Fruit fly (Drosophila melanogaster) whole organism, embryonic: Measurements from ENCODE around the gene Schip1.

Experiments
- Bgb ChIP-seq: fragments of 200-800 bp; sonication (Bioruptor generic); IDR thresholded peaks from 2 replicates; pipeline ENCODE4 v1.3.6; 2022; ENCODE audit warnings: missing biosample characterization, missing genetic modification characterization; ENCODE audit not compliant: partially characterized antibody
- CG10147 ChIP-seq: fragments of 200-800 bp; sonication (Bioruptor generic); optimal IDR thresholded peaks from 2 replicates; lab custom pipeline; 2019; ENCODE audit warnings: missing biosample characterization, mild to moderate bottlenecking, missing genetic modification characterization, moderate library complexity
- CG12299 ChIP-seq: fragments of 200-800 bp; sonication (Bioruptor generic); optimal IDR thresholded peaks from 2 replicates; lab custom pipeline; 2018; ENCODE audit warnings: missing biosample characterization, mild to moderate bottlenecking, missing genetic modification characterization
- CG12942 ChIP-seq: fragments of 200-800 bp; sonication (Bioruptor generic); optimal IDR thresholded peaks from 3 replicates; lab custom pipeline; 2016; ENCODE audit warnings: missing biosample characterization, missing genetic modification characterization
- CG13296 ChIP-seq: fragments of 200-800 bp; sonication (Bioruptor generic); optimal IDR thresholded peaks from 3 replicates; lab custom pipeline; 2018; ENCODE audit warnings: missing biosample characterization, mild to moderate bottlenecking, missing genetic modification characterization
- CG13424 ChIP-seq: fragments of 200-800 bp; sonication (Bioruptor generic); optimal IDR thresholded peaks from 2 replicates; lab custom pipeline; 2019; ENCODE audit warnings: missing biosample characterization, mild to moderate bottlenecking, missing genetic modification characterization, moderate library complexity
- CG18262 ChIP-seq: fragments of 200-800 bp; optimal IDR thresholded peaks from 3 replicates; lab custom pipeline; 2019; ENCODE audit warnings: missing biosample characterization, mild to moderate bottlenecking, missing genetic modification characterization, moderate library complexity
- CG2116 ChIP-seq: fragments of 200-800 bp; sonication (Bioruptor generic); optimal IDR thresholded peaks from 3 replicates; lab custom pipeline; 2018; ENCODE audit warnings: missing biosample characterization, mild to moderate bottlenecking, missing genetic modification characterization
- CG2712 ChIP-seq: fragments of 200-800 bp; optimal IDR thresholded peaks from 3 replicates; lab custom pipeline; 2019; ENCODE audit warnings: missing biosample characterization, mild to moderate bottlenecking, missing genetic modification characterization, moderate library complexity
- CG30020 ChIP-seq: fragments of 200-800 bp; optimal IDR thresholded peaks from 2 replicates; lab custom pipeline; 2019; ENCODE audit warnings: missing biosample characterization, mild to moderate bottlenecking, missing genetic modification characterization, moderate library complexity
- CG30403 ChIP-seq: fragments of 200-800 bp; sonication (Bioruptor generic); optimal IDR thresholded peaks from 3 replicates; lab custom pipeline; 2016; ENCODE audit warnings: missing biosample characterization, missing genetic modification characterization
- CG31441 ChIP-seq: fragments of 200-800 bp; sonication (Bioruptor generic); IDR thresholded peaks from 2 replicates; pipeline ENCODE4 v1.3.6; 2022; ENCODE audit warnings: missing biosample characterization, missing genetic modification characterization
- CG7928 ChIP-seq: fragments of 200-800 bp; sonication (Bioruptor generic); optimal IDR thresholded peaks from 2 replicates; lab custom pipeline; 2017; ENCODE audit warnings: missing biosample characterization, mild to moderate bottlenecking, missing genetic modification characterization
- CTCF ChIP-seq: fragments of 200-800 bp; sonication (Bioruptor generic); optimal IDR thresholded peaks from 2 replicates; lab custom pipeline; 2017; ENCODE audit warnings: missing biosample characterization, mild to moderate bottlenecking, missing genetic modification characterization, moderate library complexity
- Dp ChIP-seq: fragments of 200-800 bp; sonication (Bioruptor generic); optimal IDR thresholded peaks from 2 replicates; lab custom pipeline; 2018; ENCODE audit warnings: missing biosample characterization, mild to moderate bottlenecking, missing genetic modification characterization, moderate library complexity
- E2f2 ChIP-seq: fragments of 200-800 bp; sonication (Bioruptor generic); IDR thresholded peaks from 2 replicates; pipeline ENCODE4 v1.3.6; 2022; ENCODE audit warnings: missing biosample characterization, missing genetic modification characterization
- HHEX ChIP-seq: fragments of 200-800 bp; sonication (Bioruptor generic); optimal IDR thresholded peaks from 3 replicates; lab custom pipeline; 2017; ENCODE audit warnings: missing biosample characterization, mild to moderate bottlenecking, missing genetic modification characterization, missing genetic modification reagents
- HmgZ ChIP-seq: fragments of 200-800 bp; sonication (Bioruptor generic); optimal IDR thresholded peaks from 2 replicates; lab custom pipeline; 2018; ENCODE audit warnings: missing biosample characterization, mild to moderate bottlenecking, missing genetic modification characterization
- Hr3 ChIP-seq: fragments of 200-800 bp; sonication (Bioruptor generic); optimal IDR thresholded peaks from 3 replicates; lab custom pipeline; 2016; ENCODE audit warnings: missing biosample characterization, missing genetic modification characterization
- MBD-R2 ChIP-seq: fragments of 200-800 bp; sonication (Bioruptor generic); IDR thresholded peaks from 2 replicates; pipeline ENCODE4 v1.3.6; 2022; ENCODE audit warnings: missing biosample characterization, missing genetic modification characterization
- Myb ChIP-seq: fragments of 200-800 bp; sonication (Bioruptor generic); optimal IDR thresholded peaks from 2 replicates; lab custom pipeline; 2016; ENCODE audit warnings: missing biosample characterization, missing genetic modification characterization
- NFAT ChIP-seq: fragments of 200-800 bp; sonication (Bioruptor generic); IDR thresholded peaks from 2 replicates; pipeline ENCODE4 v1.3.6; 2022; ENCODE audit warnings: missing biosample characterization, missing genetic modification characterization
- Neu2 ChIP-seq: fragments of 200-800 bp; sonication (Bioruptor generic); optimal IDR thresholded peaks from 3 replicates; lab custom pipeline; 2016; ENCODE audit warnings: missing biosample characterization, missing genetic modification characterization, borderline replicate concordance
- Nf-YC ChIP-seq: fragments of 200-800 bp; optimal IDR thresholded peaks from 3 replicates; lab custom pipeline; 2019; ENCODE audit warnings: missing biosample characterization, mild to moderate bottlenecking, missing genetic modification characterization, moderate library complexity
- Six4 ChIP-seq: fragments of 200-800 bp; sonication (Bioruptor generic); optimal IDR thresholded peaks from 2 replicates; lab custom pipeline; 2016; ENCODE audit warnings: missing biosample characterization, missing genetic modification characterization
- Sox100B ChIP-seq: fragments of 200-800 bp; sonication (Bioruptor generic); optimal IDR thresholded peaks from 3 replicates; lab custom pipeline; 2018; ENCODE audit warnings: missing biosample characterization, mild to moderate bottlenecking, missing genetic modification characterization
- Sry-β ChIP-seq: fragments of 200-800 bp; sonication (Bioruptor generic); optimal IDR thresholded peaks from 2 replicates; lab custom pipeline; 2018; ENCODE audit warnings: missing biosample characterization, mild to moderate bottlenecking, missing genetic modification characterization, moderate library complexity
- ab ChIP-seq: fragments of 200-800 bp; sonication (Bioruptor generic); optimal IDR thresholded peaks from 2 replicates; lab custom pipeline; 2016; ENCODE audit warnings: missing biosample characterization, missing genetic modification characterization
- amos ChIP-seq: fragments of 200-800 bp; sonication (Bioruptor generic); IDR thresholded peaks from 2 replicates; pipeline ENCODE4 v1.3.6; 2022; ENCODE audit warnings: missing biosample characterization, missing genetic modification characterization; ENCODE audit not compliant: partially characterized antibody
- bbx ChIP-seq: fragments of 200-800 bp; sonication (Bioruptor generic); IDR thresholded peaks from 2 replicates; pipeline ENCODE4 v1.3.6; 2022; ENCODE audit warnings: missing biosample characterization, missing genetic modification characterization; ENCODE audit not compliant: partially characterized antibody
- chinmo ChIP-seq: fragments of 200-800 bp; sonication (Bioruptor generic); IDR thresholded peaks from 4 replicates; pipeline ENCODE4 v1.3.6; 2022; ENCODE audit warnings: missing biosample characterization, missing genetic modification characterization; ENCODE audit not compliant: partially characterized antibody
- dan ChIP-seq: fragments of 200-800 bp; sonication (Bioruptor generic); IDR thresholded peaks from 2 replicates; pipeline ENCODE4 v1.3.6; 2022; ENCODE audit warnings: missing biosample characterization, missing genetic modification characterization
- danr ChIP-seq: fragments of 200-800 bp; sonication (Bioruptor generic); IDR thresholded peaks from 2 replicates; pipeline ENCODE4 v1.3.6; 2022; ENCODE audit warnings: missing biosample characterization, missing genetic modification characterization
- disco-r ChIP-seq: fragments of 200-800 bp; sonication (Bioruptor generic); optimal IDR thresholded peaks from 2 replicates; lab custom pipeline; 2016; ENCODE audit warnings: missing biosample characterization, missing genetic modification characterization
- ewg ChIP-seq: fragments of 200-800 bp; sonication (Bioruptor generic); optimal IDR thresholded peaks from 3 replicates; lab custom pipeline; 2017; ENCODE audit warnings: mild to moderate bottlenecking, missing biosample characterization, missing genetic modification reagents, missing genetic modification characterization
- exex ChIP-seq: fragments of 200-800 bp; sonication (Bioruptor generic); optimal IDR thresholded peaks from 4 replicates; lab custom pipeline; 2018; ENCODE audit warnings: missing biosample characterization, mild to moderate bottlenecking, missing genetic modification characterization, moderate library complexity
- ftz-f1 ChIP-seq: fragments of 200-800 bp; sonication (Bioruptor generic); optimal IDR thresholded peaks from 2 replicates; lab custom pipeline; 2016; ENCODE audit warnings: missing biosample characterization, missing genetic modification characterization
- gem ChIP-seq: fragments of 200-800 bp; sonication (Bioruptor generic); optimal IDR thresholded peaks from 2 replicates; lab custom pipeline; 2019; ENCODE audit warnings: missing biosample characterization, mild to moderate bottlenecking, missing genetic modification characterization, moderate library complexity
- gfzf ChIP-seq: fragments of 200-800 bp; sonication (Bioruptor generic); optimal IDR thresholded peaks from 2 replicates; lab custom pipeline; 2016; ENCODE audit warnings: missing biosample characterization, mild to moderate bottlenecking, missing genetic modification characterization, moderate library complexity
- inv ChIP-seq: fragments of 200-800 bp; sonication (Bioruptor generic); IDR thresholded peaks from 2 replicates; pipeline ENCODE4 v1.3.6; 2022; ENCODE audit warnings: missing biosample characterization, missing genetic modification characterization; ENCODE audit not compliant: partially characterized antibody
- knrl ChIP-seq: fragments of 200-800 bp; sonication (Bioruptor generic); IDR thresholded peaks from 3 replicates; pipeline ENCODE4 v1.3.6; 2022; ENCODE audit warnings: missing biosample characterization, missing genetic modification characterization; ENCODE audit not compliant: partially characterized antibody
- mam ChIP-seq: fragments of 200-800 bp; sonication (Bioruptor generic); optimal IDR thresholded peaks from 3 replicates; lab custom pipeline; 2016; ENCODE audit warnings: missing biosample characterization, missing genetic modification characterization
- nmo ChIP-seq: fragments of 200-800 bp; sonication (Bioruptor generic); optimal IDR thresholded peaks from 2 replicates; lab custom pipeline; 2018; ENCODE audit warnings: missing biosample characterization, mild to moderate bottlenecking, missing genetic modification characterization, moderate library complexity
- pfk ChIP-seq: fragments of 200-800 bp; sonication (Bioruptor generic); optimal IDR thresholded peaks from 2 replicates; lab custom pipeline; 2018; ENCODE audit warnings: missing biosample characterization, mild to moderate bottlenecking, missing genetic modification characterization, moderate library complexity
- phol ChIP-seq: fragments of 200-800 bp; sonication (Bioruptor generic); optimal IDR thresholded peaks from 3 replicates; lab custom pipeline; 2018; ENCODE audit warnings: missing biosample characterization, mild to moderate bottlenecking, missing genetic modification characterization, moderate library complexity
- wek ChIP-seq: fragments of 200-800 bp; sonication (Bioruptor generic); optimal IDR thresholded peaks from 3 replicates; lab custom pipeline; 2018; ENCODE audit warnings: missing biosample characterization, mild to moderate bottlenecking, missing genetic modification characterization, moderate library complexity
- zen ChIP-seq: fragments of 200-800 bp; sonication (Bioruptor generic); optimal IDR thresholded peaks from 3 replicates; lab custom pipeline; 2018; ENCODE audit warnings: missing biosample characterization, mild to moderate bottlenecking, missing genetic modification characterization, moderate library complexity

The Schip1 gene

DNA sequence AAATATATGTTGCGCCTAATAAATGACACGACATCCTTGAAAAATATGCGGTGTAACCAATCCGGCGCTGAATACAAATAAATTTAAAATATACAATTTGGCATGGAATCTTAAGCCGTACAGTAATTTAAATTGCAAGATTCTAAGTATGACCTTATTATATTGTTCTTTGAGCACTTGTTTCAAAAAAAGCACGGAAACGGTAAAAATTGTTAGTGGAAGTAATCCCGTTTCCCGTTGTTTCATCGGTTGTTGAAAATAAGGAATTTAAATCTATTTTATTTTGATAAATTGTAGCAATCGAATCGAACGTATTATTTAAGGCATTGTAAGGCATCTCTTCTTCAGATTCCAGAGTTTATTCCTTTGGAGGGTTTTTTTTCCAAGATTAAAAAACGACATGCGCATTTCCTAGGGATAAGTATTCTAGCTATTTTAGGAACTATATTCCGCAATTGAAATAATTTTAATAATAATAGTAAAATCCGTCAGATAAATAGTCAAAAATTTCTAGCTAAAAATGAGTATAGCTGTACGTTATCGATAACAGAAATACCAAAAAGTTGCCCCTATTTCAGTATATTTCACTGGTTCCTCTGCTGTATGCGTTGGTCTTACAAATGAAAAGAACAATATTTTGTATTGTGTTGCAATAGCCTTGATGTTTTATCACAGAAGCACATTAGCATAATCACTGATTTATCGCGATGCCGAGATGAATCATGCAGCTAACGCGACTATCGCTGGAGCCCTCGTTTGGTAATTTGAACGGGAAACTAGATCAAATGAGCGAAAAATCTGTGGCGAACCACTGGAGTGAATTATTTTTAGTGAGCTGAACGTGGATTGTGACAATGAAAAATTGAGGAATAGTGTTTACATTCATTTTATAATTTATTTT is 2.4 kb upstream of the Schip1 start, which contains the start of gene GATAd (continued):
- TF ChIP-seq CG13296 (GFP tag; lab: Kevin White, UChicago), result no peak
- TF ChIP-seq pfk, result peak; percentile 83
- TF ChIP-seq CG2116, result peak; percentile 25
- TF ChIP-seq CG12299, result peak; percentile 28
- TF ChIP-seq gfzf, result peak; percentile 58
- TF ChIP-seq mam, result peak; percentile 14
- TF ChIP-seq wek (GFP tag; lab: Kevin White, UChicago), result peak; percentile 5
- TF ChIP-seq zen (tag; lab: Kevin White, UChicago), result peak; percentile 23
- peak; percentile 30 for TF ChIP-seq Myb
- peak; percentile 21 for TF ChIP-seq CG13424 (tag; lab: Kevin White, UChicago)
- peak; percentile 20; the same call in 1 of the 2 replicates for TF ChIP-seq inv (GFP tag; lab: Robert Waterston, UW)
- TF ChIP-seq CTCF (GFP tag; lab: Kevin White, UChicago), result peak; percentile 1
- TF ChIP-seq knrl (GFP tag; lab: Robert Waterston, UW), result 0 out of 3 replicates have a peak, but pooled peaks have one; percentile 37
- TF ChIP-seq CG31441 (GFP tag; lab: Robert Waterston, UW), result no peak
- no peak for TF ChIP-seq ab (GFP tag; lab: Kevin White, UChicago)
- no peak for TF ChIP-seq danr (GFP tag; lab: Robert Waterston, UW)
- TF ChIP-seq CG30020 (tag; lab: Kevin White, UChicago), result peak; percentile 95
- peak; percentile 88 for TF ChIP-seq CG7928 (GFP tag; lab: Kevin White, UChicago)
- TF ChIP-seq phol (tag; lab: Kevin White, UChicago), result peak; percentile 13
- TF ChIP-seq Sox100B (GFP tag; lab: Kevin White, UChicago), result no peak
- peak; percentile 87 for TF ChIP-seq Sry-β (GFP tag; lab: Kevin White, UChicago)
- TF ChIP-seq bbx, result 0 out of 2 replicates have a peak, but pooled peaks have one; percentile 16
- TF ChIP-seq exex (tag; lab: Kevin White, UChicago), result peak; percentile 18
- TF ChIP-seq nmo (GFP tag; lab: Kevin White, UChicago), result peak; percentile 25
- TF ChIP-seq chinmo (GFP tag; lab: Robert Waterston, UW), result peak; percentile 74; the same call in 1 of the 4 replicates
- TF ChIP-seq CG2712, result peak; percentile 46
- TF ChIP-seq Nf-YC, result peak; percentile 38
- TF ChIP-seq NFAT (GFP tag; lab: Robert Waterston, UW), result no peak
- peak; percentile 26 for TF ChIP-seq gem
- TF ChIP-seq Dp (GFP tag; lab: Kevin White, UChicago), result peak; percentile 33
- TF ChIP-seq CG12942 (GFP tag; lab: Kevin White, UChicago), result no peak
- no peak; the same call in 1 of the 2 replicates for TF ChIP-seq E2f2
- peak; percentile 3 for TF ChIP-seq ewg
- TF ChIP-seq CG10147 (GFP tag; lab: Kevin White, UChicago), result peak; percentile 6
- TF ChIP-seq HmgZ (tag; lab: Kevin White, UChicago), result peak; percentile 51
- peak; percentile 4 for TF ChIP-seq CG18262 (tag; lab: Kevin White, UChicago)
- peak; percentile 61 for TF ChIP-seq ftz-f1 (GFP tag; lab: Kevin White, UChicago)
- TF ChIP-seq Neu2 (GFP tag; lab: Kevin White, UChicago), result no peak
- TF ChIP-seq amos (GFP tag; lab: Robert Waterston, UW), result no peak; the same call in 1 of the 2 replicates
- TF ChIP-seq CG30403 (GFP tag; lab: Kevin White, UChicago), result peak; percentile 27
- TF ChIP-seq Hr3 (GFP tag; lab: Kevin White, UChicago), result peak; percentile 12
- peak; percentile 19; the same call in 1 of the 2 replicates for TF ChIP-seq MBD-R2 (GFP tag; lab: Robert Waterston, UW)
- 0 out of 2 replicates have a peak, but pooled peaks have one; percentile 26 for TF ChIP-seq Bgb (GFP tag; lab: Robert Waterston, UW)
- no peak for TF ChIP-seq HHEX (GFP tag; lab: Kevin White, UChicago)
- TF ChIP-seq Six4, result no peak
- TF ChIP-seq disco-r, result no peak
- TF ChIP-seq dan (GFP tag; lab: Robert Waterston, UW), result no peak
